Worm (Caenorhabditis elegans): ENCODE measurements around the gene ZK1321.1.

DNA sequence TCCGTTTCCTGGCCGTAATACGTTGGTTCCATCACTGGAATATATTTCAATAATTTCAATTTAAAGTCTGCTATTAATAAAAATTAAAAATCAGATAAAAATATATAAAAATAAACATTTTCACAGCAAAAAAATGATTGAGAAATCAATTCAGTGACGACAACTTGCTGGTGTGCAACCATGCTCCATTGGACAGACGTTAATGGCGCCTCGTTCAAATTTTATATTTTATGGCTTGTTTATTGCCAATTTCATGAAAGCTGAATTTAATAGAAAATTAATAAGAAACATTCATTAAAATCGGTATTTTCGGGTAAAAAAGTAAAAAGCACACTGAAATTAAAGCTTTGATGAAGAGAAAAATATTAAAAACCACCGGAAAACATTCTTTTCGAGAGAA lies 47.6 kb upstream of the ZK1321.1 start, which contains the start of gene Y53C12A.3:
- no peak for TF ChIP-seq nhr-77 (tag; optimal IDR thresholded peaks at IDR 0.05)
- TF ChIP-seq nhr-25 (tag; optimal IDR thresholded peaks at IDR 0.05; ENCODE audit: borderline replicate concordance, insufficient read depth), result no peak
- TF ChIP-seq nhr-11 (tag; optimal IDR thresholded peaks at IDR 0.05), result no peak
- peak; percentile 6 for TF ChIP-seq nhr-28 (tag; optimal IDR thresholded peaks at IDR 0.05)
- no peak for TF ChIP-seq skn-1 (tag; optimal IDR thresholded peaks at IDR 0.05)
- no peak for TF ChIP-seq dve-1 (tag; optimal IDR thresholded peaks at IDR 0.05; ENCODE audit: insufficient read depth)
- TF ChIP-seq lin-13 (GFP tag; optimal IDR thresholded peaks at IDR 0.05), result no peak
- TF ChIP-seq daf-16 (GFP tag; optimal IDR thresholded peaks at IDR 0.05), result no peak
- no peak for TF ChIP-seq daf-16 (tag; optimal IDR thresholded peaks at IDR 0.05)
- TF ChIP-seq gei-8 (GFP tag; optimal IDR thresholded peaks at IDR 0.05), result no peak
- no peak for TF ChIP-seq attf-4 (tag; optimal IDR thresholded peaks at IDR 0.05)
